Worm (Caenorhabditis elegans): ENCODE data around the gene C44H9.7.

- TF ChIP-seq Y53G8AR.9 (GFP tag; conservative IDR thresholded peaks at IDR 0.05) (no peak), pbrm-1 (GFP tag; IDR thresholded peaks at IDR 0.05) (no peak), F55B11.4 (tag; optimal IDR thresholded peaks at IDR 0.05; ENCODE audit: borderline replicate concordance, insufficient read depth) (no peak), ama-1 (optimal IDR thresholded peaks at IDR 0.05) (no peak), ama-1 (GFP tag; optimal IDR thresholded peaks at IDR 0.05) (no peak), xnd-1 (tag; optimal IDR thresholded peaks at IDR 0.05) (no peak), F57C9.4 (tag; optimal IDR thresholded peaks at IDR 0.05) (no peak), cebp-1 (GFP tag; IDR thresholded peaks at IDR 0.05) (no peak), cebp-1 (tag; optimal IDR thresholded peaks at IDR 0.05) (no peak), F33H1.4 (GFP tag; IDR thresholded peaks at IDR 0.05) (no peak), attf-5 (GFP tag; optimal IDR thresholded peaks at IDR 0.05) (no peak)
These were observed 31.2 kb upstream of the C44H9.7 start, which contains the start of gene glb-24 for ce11 chrV:12885860-12886259.
